Worm (Caenorhabditis elegans) whole organism, late embryonic: ENCODE data around the gene Y105C5B.8.
A peak's percentile ranks its signal among the peaks of the same experiment; 100 is the strongest.

Source experiments
- C08G9.2 ChIP-seq: sonication (generic microtip); optimal IDR thresholded peaks from 2 replicates; lab custom pipeline; 2016; ENCODE audit warnings: mild to moderate bottlenecking, missing genetic modification characterization, moderate library complexity, missing compliant biosample characterization
- C38D4.7 ChIP-seq: fragments of 200-800 bp; sonication (Bioruptor generic); optimal IDR thresholded peaks from 2 replicates; lab custom pipeline; 2018; ENCODE audit warnings: mild to moderate bottlenecking, missing genetic modification characterization, moderate library complexity, missing compliant biosample characterization
- K09A11.1 ChIP-seq: sonication (generic microtip); optimal IDR thresholded peaks from 2 replicates; lab custom pipeline; 2017; ENCODE audit warnings: antibody characterized with exemption, mild to moderate bottlenecking, missing genetic modification characterization, missing compliant biosample characterization; ENCODE audit not compliant: insufficient read depth
- ama-1 ChIP-seq: fragments of 150-350 bp; optimal IDR thresholded peaks from 2 replicates; lab custom pipeline; 2014
- ceh-19 ChIP-seq: fragments of 200-800 bp; sonication (Bioruptor generic); optimal IDR thresholded peaks from 2 replicates; lab custom pipeline; 2018; ENCODE audit warnings: mild to moderate bottlenecking, missing genetic modification characterization, missing compliant biosample characterization
- ceh-30 ChIP-seq: fragments of 150-350 bp; optimal IDR thresholded peaks from 2 replicates; lab custom pipeline; 2014; ENCODE audit warnings: missing biosample characterization, missing genetic modification characterization
- ceh-31 ChIP-seq: sonication (generic microtip); optimal IDR thresholded peaks from 2 replicates; lab custom pipeline; 2016; ENCODE audit warnings: missing genetic modification characterization, missing compliant biosample characterization
- ceh-34 ChIP-seq: sonication (generic microtip); optimal IDR thresholded peaks from 2 replicates; lab custom pipeline; 2016; ENCODE audit warnings: mild to moderate bottlenecking, missing genetic modification characterization, missing compliant biosample characterization
- ceh-45 ChIP-seq: fragments of 200-800 bp; sonication (Bioruptor generic); IDR thresholded peaks from 2 replicates; pipeline ENCODE4 v1.3.6; 2022; ENCODE audit warnings: missing genetic modification reagents, missing genetic modification characterization, missing compliant biosample characterization
- ceh-48 ChIP-seq: sonication (generic microtip); optimal IDR thresholded peaks from 2 replicates; lab custom pipeline; 2016; ENCODE audit warnings: missing genetic modification characterization, inconsistent platforms, missing compliant biosample characterization
- che-1 ChIP-seq: sonication (generic microtip); optimal IDR thresholded peaks from 2 replicates; lab custom pipeline; 2016; ENCODE audit warnings: mild to moderate bottlenecking, missing genetic modification characterization, missing compliant biosample characterization
- dmd-4 ChIP-seq: sonication (generic microtip); optimal IDR thresholded peaks from 2 replicates; lab custom pipeline; 2016; ENCODE audit warnings: borderline replicate concordance, missing genetic modification characterization, missing compliant biosample characterization
- dve-1 ChIP-seq: sonication (generic microtip); optimal IDR thresholded peaks from 2 replicates; lab custom pipeline; 2017; ENCODE audit warnings: antibody characterized with exemption, mild to moderate bottlenecking, missing genetic modification characterization, missing compliant biosample characterization
- elt-2 ChIP-seq: sonication (generic microtip); optimal IDR thresholded peaks from 2 replicates; lab custom pipeline; 2016; ENCODE audit warnings: missing genetic modification reagents, missing genetic modification characterization, missing compliant biosample characterization
- ets-4 ChIP-seq: sonication (generic microtip); optimal IDR thresholded peaks from 2 replicates; lab custom pipeline; 2016; ENCODE audit warnings: missing genetic modification characterization, missing compliant biosample characterization
- fax-1 ChIP-seq: sonication (generic microtip); optimal IDR thresholded peaks from 2 replicates; lab custom pipeline; 2016; ENCODE audit warnings: missing genotype, missing genetic modification characterization, missing compliant biosample characterization
- hlh-6 ChIP-seq: sonication (generic microtip); optimal IDR thresholded peaks from 2 replicates; lab custom pipeline; 2016; ENCODE audit warnings: missing genotype, missing genetic modification characterization, missing compliant biosample characterization
- lin-11 ChIP-seq: fragments of 200-800 bp; sonication (Bioruptor generic); optimal IDR thresholded peaks from 2 replicates; lab custom pipeline; 2018; ENCODE audit warnings: mild to moderate bottlenecking, missing genetic modification characterization, missing compliant biosample characterization
- mec-3 ChIP-seq: sonication (generic microtip); optimal IDR thresholded peaks from 2 replicates; lab custom pipeline; 2016; ENCODE audit warnings: borderline replicate concordance, missing genetic modification characterization, missing compliant biosample characterization
- nhr-11 ChIP-seq: fragments of 150-350 bp; optimal IDR thresholded peaks from 2 replicates; lab custom pipeline; 2014; ENCODE audit warnings: missing biosample characterization, missing genetic modification characterization
- npax-4 ChIP-seq: sonication (generic microtip); optimal IDR thresholded peaks from 2 replicates; lab custom pipeline; 2016; ENCODE audit warnings: missing genetic modification characterization, missing compliant biosample characterization
- odd-2 ChIP-seq: sonication (generic microtip); optimal IDR thresholded peaks from 2 replicates; lab custom pipeline; 2017; ENCODE audit warnings: antibody characterized with exemption, mild to moderate bottlenecking, missing genetic modification characterization, missing compliant biosample characterization
- pag-3 ChIP-seq: sonication (generic microtip); optimal IDR thresholded peaks from 2 replicates; lab custom pipeline; 2016; ENCODE audit warnings: missing compliant biosample characterization, missing genetic modification characterization, borderline replicate concordance
- pax-1 ChIP-seq: fragments of 150-350 bp; optimal IDR thresholded peaks from 2 replicates; lab custom pipeline; 2014; ENCODE audit warnings: missing biosample characterization, missing genetic modification characterization
- pha-4 ChIP-seq: fragments of 150-350 bp; optimal IDR thresholded peaks from 2 replicates; lab custom pipeline; 2018; ENCODE audit warnings: missing biosample characterization, missing genetic modification reagents, missing genetic modification characterization
- pqm-1 ChIP-seq: sonication (generic microtip); optimal IDR thresholded peaks from 2 replicates; lab custom pipeline; 2016; ENCODE audit warnings: missing genetic modification characterization, missing compliant biosample characterization
- ref-2 ChIP-seq: sonication (generic microtip); optimal IDR thresholded peaks from 2 replicates; lab custom pipeline; 2016; ENCODE audit warnings: missing genetic modification characterization, missing compliant biosample characterization
- rnt-1 ChIP-seq: sonication (generic microtip); optimal IDR thresholded peaks from 2 replicates; lab custom pipeline; 2016; ENCODE audit warnings: missing genetic modification characterization, missing compliant biosample characterization
- sdc-2 ChIP-seq: sonication (generic microtip); optimal IDR thresholded peaks from 2 replicates; lab custom pipeline; 2016; ENCODE audit warnings: missing genotype, missing genetic modification characterization, missing compliant biosample characterization
- tbx-2 ChIP-seq: sonication (generic microtip); optimal IDR thresholded peaks from 2 replicates; lab custom pipeline; 2016; ENCODE audit warnings: missing genetic modification characterization, missing compliant biosample characterization
- ttx-3 ChIP-seq: sonication (generic microtip); optimal IDR thresholded peaks from 2 replicates; lab custom pipeline; 2016; ENCODE audit warnings: missing genetic modification reagents, missing genetic modification characterization, missing compliant biosample characterization
- unc-42 ChIP-seq: sonication (generic microtip); optimal IDR thresholded peaks from 2 replicates; lab custom pipeline; 2016; ENCODE audit warnings: missing genotype, missing genetic modification characterization, missing compliant biosample characterization
- unc-55 ChIP-seq: sonication (generic microtip); optimal IDR thresholded peaks from 2 replicates; lab custom pipeline; 2017; ENCODE audit warnings: missing biosample characterization, missing genetic modification reagents, missing genetic modification characterization
- zip-5 ChIP-seq: sonication (generic microtip); optimal IDR thresholded peaks from 2 replicates; lab custom pipeline; 2016; ENCODE audit warnings: missing genetic modification characterization, missing compliant biosample characterization
- ztf-16 ChIP-seq: sonication (generic microtip); optimal IDR thresholded peaks from 2 replicates; lab custom pipeline; 2017; ENCODE audit warnings: missing genetic modification characterization, missing compliant biosample characterization

Y105C5B.8 gene

DNA sequence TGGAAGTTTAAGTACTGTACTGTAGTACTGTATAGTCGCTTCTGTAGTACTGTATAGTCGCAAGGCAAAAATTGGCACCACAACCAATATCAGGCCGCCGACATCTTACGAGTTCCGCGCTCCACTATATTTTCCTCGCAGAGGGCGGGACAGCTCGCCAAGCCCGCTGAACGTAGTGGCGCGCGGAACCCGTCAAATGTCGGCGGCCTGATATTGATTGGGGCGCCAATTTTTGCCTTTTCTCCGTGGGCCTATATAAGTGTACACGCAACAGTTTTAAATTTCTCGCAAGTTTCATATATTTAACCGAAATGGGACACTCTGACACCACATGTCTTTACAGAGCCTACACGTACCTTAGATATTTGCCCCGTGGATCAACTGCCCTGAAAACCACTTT is 23.3 kb upstream of the Y105C5B.8 start:
- TF ChIP-seq odd-2: no peak
- no peak for TF ChIP-seq sdc-2 (tag; lab: Kevin White, UChicago)
- TF ChIP-seq pag-3 (tag; lab: Kevin White, UChicago): no peak

- no peak for TF ChIP-seq fax-1 (tag; lab: Kevin White, UChicago)
- no peak for TF ChIP-seq pax-1
- TF ChIP-seq nhr-11 (tag; lab: Kevin White, UChicago): no peak
- TF ChIP-seq lin-11 (tag; lab: Kevin White, UChicago): no peak
- no peak for TF ChIP-seq che-1 (tag; lab: Kevin White, UChicago)
- TF ChIP-seq unc-55 (GFP tag; lab: Kevin White, UChicago): no peak
- TF ChIP-seq rnt-1 (tag; lab: Kevin White, UChicago): no peak
- TF ChIP-seq, all 69 proteins: peak for 0
Observed at ce11 chrIV:15946507-15946906, 19.9 kb upstream of the Y105C5B.8 start, which contains the start of gene skr-10. Gene skr-10 (plus strand): TSS chrIV:15946807.

DNA sequence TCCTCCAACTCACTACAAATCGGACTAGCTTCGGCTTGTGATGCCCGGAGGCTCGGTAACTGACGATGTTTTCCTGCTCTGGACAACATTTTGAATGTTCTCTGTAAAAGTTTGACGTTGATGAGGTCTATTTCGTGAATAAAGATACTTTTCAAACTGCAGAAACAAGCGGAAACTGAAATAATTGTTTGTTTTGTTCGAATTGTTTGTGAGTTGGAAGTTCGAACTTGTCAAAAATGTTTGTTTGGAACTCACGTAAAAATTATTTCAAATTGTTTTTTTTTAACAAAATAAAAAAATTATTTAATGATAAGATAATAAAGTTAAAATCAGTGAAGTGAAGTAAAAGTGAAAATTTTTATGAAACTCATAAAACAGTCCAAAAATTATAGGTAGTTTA is 14.8 kb upstream of the Y105C5B.8 start, which contains the start of gene Y105C5B.11:
Gene Y105C5B.11, minus strand, starts transcription at position 101 of the 400 bp plus-strand sequence.
- TF ChIP-seq hlh-6 (tag; lab: Kevin White, UChicago) (no peak), ceh-19 (GFP tag; lab: Kevin White, UChicago) (no peak), ceh-31 (tag; lab: Kevin White, UChicago) (no peak), npax-4 (tag; lab: Kevin White, UChicago) (no peak), pqm-1 (tag; lab: Kevin White, UChicago) (no peak), dve-1 (tag; lab: Kevin White, UChicago) (no peak), ztf-16 (tag; lab: Kevin White, UChicago) (no peak), ceh-48 (tag; lab: Kevin White, UChicago) (no peak), ets-4 (tag; lab: Kevin White, UChicago) (no peak), tbx-2 (tag; lab: Kevin White, UChicago) (no peak), C08G9.2 (tag; lab: Kevin White, UChicago) (no peak), unc-42 (tag; lab: Kevin White, UChicago) (no peak), mec-3 (no peak), pha-4 (tag; lab: Kevin White, UChicago) (no peak), elt-2 (tag; lab: Kevin White, UChicago) (no peak), ama-1 (lab: Kevin White, UChicago) (no peak), dmd-4 (no peak), C38D4.7 (GFP tag; lab: Kevin White, UChicago) (no peak), ceh-45 (no peak)

ce11 chrIV:15940811-15941210 is 14.2 kb upstream of the Y105C5B.8 start:
- TF ChIP-seq ceh-30 (tag; lab: Kevin White, UChicago): no peak
- no peak for TF ChIP-seq ama-1 (lab: Kevin White, UChicago)
- no peak for TF ChIP-seq K09A11.1 (tag; lab: Kevin White, UChicago)
- no peak for TF ChIP-seq zip-5 (tag; lab: Kevin White, UChicago)
- no peak for TF ChIP-seq ref-2 (tag; lab: Kevin White, UChicago)
- no peak for TF ChIP-seq ceh-34 (tag; lab: Kevin White, UChicago)

- TF ChIP-seq C08G9.2 (tag; lab: Kevin White, UChicago) (peak; percentile 16), hlh-6 (tag; lab: Kevin White, UChicago) (peak; percentile 23), sdc-2 (tag; lab: Kevin White, UChicago) (peak; percentile 35), ttx-3 (tag; lab: Kevin White, UChicago) (no peak)
- TF ChIP-seq, all 69 proteins: peak for 3
Observed at ce11 chrIV:15938471-15938870, 11.8 kb upstream of the Y105C5B.8 start.
